Fruit fly (Drosophila melanogaster) whole organism, embryonic: Measurements from ENCODE around the gene CG13113.

Experiments
- Awh ChIP-seq: fragments of 200-800 bp; sonication (Bioruptor generic); IDR thresholded peaks from 2 replicates; pipeline ENCODE4, ENCODE4 v1.3.6; 2022; ENCODE audit warnings: missing biosample characterization, missing genetic modification characterization
- BEAF-32 ChIP-seq: fragments of 200-800 bp; sonication (Bioruptor generic); optimal IDR thresholded peaks from 3 replicates; lab custom pipeline; 2017; ENCODE audit warnings: missing biosample characterization, missing genetic modification characterization, mild to moderate bottlenecking, moderate library complexity, missing genetic modification reagents
- Bgb ChIP-seq: fragments of 200-800 bp; sonication (Bioruptor generic); IDR thresholded peaks from 2 replicates; pipeline ENCODE4 v1.3.6; 2022; ENCODE audit warnings: missing biosample characterization, missing genetic modification characterization; ENCODE audit not compliant: partially characterized antibody
- C15 ChIP-seq: fragments of 200-800 bp; sonication (Bioruptor generic); IDR thresholded peaks from 3 replicates; pipeline ENCODE4 v1.3.6; 2022; ENCODE audit warnings: missing biosample characterization, missing genetic modification characterization
- CG10209 ChIP-seq: fragments of 200-800 bp; sonication (Bioruptor generic); optimal IDR thresholded peaks from 3 replicates; lab custom pipeline; 2017; ENCODE audit warnings: missing biosample characterization, mild to moderate bottlenecking, missing genetic modification characterization, missing genetic modification reagents
- CG10543 ChIP-seq: fragments of 200-800 bp; sonication (Bioruptor generic); optimal IDR thresholded peaks from 3 replicates; lab custom pipeline; 2017; ENCODE audit warnings: missing biosample characterization, mild to moderate bottlenecking, missing genetic modification characterization, moderate library complexity
- CG10654 ChIP-seq: fragments of 200-800 bp; sonication (Bioruptor generic); optimal IDR thresholded peaks from 2 replicates; lab custom pipeline; 2016; ENCODE audit warnings: missing biosample characterization, missing genetic modification characterization
- CG12236 ChIP-seq: fragments of 200-800 bp; sonication (Bioruptor generic); optimal IDR thresholded peaks from 2 replicates; lab custom pipeline; 2016; ENCODE audit warnings: missing biosample characterization, missing genetic modification characterization
- CG12299 ChIP-seq: fragments of 200-800 bp; sonication (Bioruptor generic); optimal IDR thresholded peaks from 2 replicates; lab custom pipeline; 2018; ENCODE audit warnings: missing biosample characterization, mild to moderate bottlenecking, missing genetic modification characterization
- CG1233 ChIP-seq: fragments of 200-800 bp; sonication (Bioruptor generic); optimal IDR thresholded peaks from 4 replicates; lab custom pipeline; 2018; ENCODE audit warnings: missing biosample characterization, mild to moderate bottlenecking, missing genetic modification characterization
- CG13894 ChIP-seq: fragments of 200-800 bp; sonication (Bioruptor generic); optimal IDR thresholded peaks from 3 replicates; lab custom pipeline; 2018; ENCODE audit warnings: missing biosample characterization, mild to moderate bottlenecking, missing genetic modification characterization, moderate library complexity
- CG14050 ChIP-seq: fragments of 200-800 bp; sonication (Bioruptor generic); IDR thresholded peaks from 3 replicates; pipeline ENCODE4 v1.3.6; 2022; ENCODE audit warnings: missing biosample characterization, missing genetic modification characterization
- CG15269 ChIP-seq: fragments of 200-800 bp; sonication (Bioruptor generic); optimal IDR thresholded peaks from 2 replicates; lab custom pipeline; 2018; ENCODE audit warnings: missing biosample characterization, mild to moderate bottlenecking, missing genetic modification characterization, moderate library complexity
- CG18262 ChIP-seq: fragments of 200-800 bp; optimal IDR thresholded peaks from 3 replicates; lab custom pipeline; 2019; ENCODE audit warnings: missing biosample characterization, mild to moderate bottlenecking, missing genetic modification characterization, moderate library complexity
- CG2678 ChIP-seq: fragments of 200-800 bp; sonication (Bioruptor generic); optimal IDR thresholded peaks from 3 replicates; lab custom pipeline; 2019; ENCODE audit warnings: missing biosample characterization, mild to moderate bottlenecking, missing genetic modification characterization, moderate library complexity
- CG3065 ChIP-seq: fragments of 200-800 bp; sonication (Bioruptor generic); optimal IDR thresholded peaks from 2 replicates; lab custom pipeline; 2016; ENCODE audit warnings: missing biosample characterization, missing genetic modification characterization
- CG31441 ChIP-seq: fragments of 200-800 bp; sonication (Bioruptor generic); IDR thresholded peaks from 2 replicates; pipeline ENCODE4 v1.3.6; 2022; ENCODE audit warnings: missing biosample characterization, missing genetic modification characterization
- CG3726 ChIP-seq: fragments of 200-800 bp; sonication (Bioruptor generic); IDR thresholded peaks from 3 replicates; pipeline ENCODE4, ENCODE4 v1.3.6; 2022; ENCODE audit warnings: missing biosample characterization, missing genetic modification characterization
- CG4404 ChIP-seq: fragments of 200-800 bp; sonication (Bioruptor generic); IDR thresholded peaks from 2 replicates; pipeline ENCODE4 v1.3.6; 2022; ENCODE audit warnings: missing biosample characterization, missing genetic modification characterization
- CG5953 ChIP-seq: fragments of 200-800 bp; sonication (Bioruptor generic); IDR thresholded peaks from 2 replicates; pipeline ENCODE4 v1.3.6; 2022; ENCODE audit warnings: missing biosample characterization, missing genetic modification characterization
- CG6175 ChIP-seq: fragments of 200-800 bp; sonication (Bioruptor generic); IDR thresholded peaks from 3 replicates; pipeline ENCODE4 v1.3.6; 2022; ENCODE audit warnings: missing biosample characterization, missing genetic modification characterization
- CG6272 ChIP-seq: fragments of 200-800 bp; sonication (Bioruptor generic); IDR thresholded peaks from 2 replicates; pipeline ENCODE4 v1.3.6; 2022; ENCODE audit warnings: missing biosample characterization, missing genetic modification characterization
- CG6689 ChIP-seq: fragments of 200-800 bp; sonication (Bioruptor generic); IDR thresholded peaks from 2 replicates; pipeline ENCODE4 v1.3.6; 2022; ENCODE audit warnings: missing biosample characterization, missing genetic modification characterization
- CG6854 ChIP-seq: fragments of 200-800 bp; sonication (Bioruptor generic); optimal IDR thresholded peaks from 3 replicates; lab custom pipeline; 2017; ENCODE audit warnings: missing biosample characterization, mild to moderate bottlenecking, missing genetic modification characterization
- CG7372 ChIP-seq: fragments of 200-800 bp; sonication (Bioruptor generic); IDR thresholded peaks from 2 replicates; pipeline ENCODE4 v1.3.6; 2022; ENCODE audit warnings: missing biosample characterization, missing genetic modification characterization
- CG8478 ChIP-seq: fragments of >200 bp; optimal IDR thresholded peaks from 2 replicates; lab custom pipeline; 2018
- CG9932 ChIP-seq: fragments of 200-800 bp; sonication (Bioruptor generic); IDR thresholded peaks from 2 replicates; pipeline ENCODE4 v1.3.6; 2022; ENCODE audit warnings: missing biosample characterization, missing genetic modification characterization
- D19A ChIP-seq: fragments of 200-800 bp; optimal IDR thresholded peaks from 3 replicates; lab custom pipeline; 2019; ENCODE audit warnings: missing biosample characterization, mild to moderate bottlenecking, missing genetic modification characterization, moderate library complexity
- Deaf1 ChIP-seq: fragments of 200-800 bp; optimal IDR thresholded peaks from 3 replicates; lab custom pipeline; 2019; ENCODE audit warnings: missing biosample characterization, mild to moderate bottlenecking, missing genetic modification characterization, moderate library complexity
- Max ChIP-seq: fragments of 200-800 bp; sonication (Bioruptor generic); optimal IDR thresholded peaks from 2 replicates; lab custom pipeline; 2016; ENCODE audit warnings: missing biosample characterization, mild to moderate bottlenecking, missing genetic modification characterization
- Med ChIP-seq: fragments of 200-800 bp; sonication (Bioruptor generic); peaks from one replicate; lab custom pipeline; 2016; ENCODE audit warnings: missing biosample characterization, missing genetic modification characterization, mild to moderate bottlenecking, inconsistent platforms, moderate library complexity
- PHDP ChIP-seq: fragments of 200-800 bp; sonication (Bioruptor generic); optimal IDR thresholded peaks from 3 replicates; lab custom pipeline; 2018; ENCODE audit warnings: missing biosample characterization, mild to moderate bottlenecking, missing genetic modification characterization, moderate library complexity
- Stat92E ChIP-seq, 3 experiments: fragments of >200 bp in 2 of 3; fragments of 200-800 bp in 1 of 3; sonication (Bioruptor generic) in 1 of 3; optimal IDR thresholded peaks; 2 replicates each; lab custom pipeline; 2017 to 2019; ENCODE audit warnings: missing biosample characterization in 3 of 3, missing genetic modification characterization in 3 of 3, mild to moderate bottlenecking in 1 of 3, moderate library complexity in 1 of 3
- ash1 ChIP-seq: fragments of 200-800 bp; sonication (Bioruptor generic); optimal IDR thresholded peaks from 2 replicates; lab custom pipeline; 2018; ENCODE audit warnings: missing biosample characterization, mild to moderate bottlenecking, missing genetic modification characterization
- bigmax ChIP-seq: fragments of 200-800 bp; sonication (Bioruptor generic); optimal IDR thresholded peaks from 2 replicates; lab custom pipeline; 2018; ENCODE audit warnings: missing biosample characterization, mild to moderate bottlenecking, missing genetic modification characterization
- cato ChIP-seq: fragments of 200-800 bp; sonication (Bioruptor generic); optimal IDR thresholded peaks from 2 replicates; lab custom pipeline; 2016; ENCODE audit warnings: missing biosample characterization, missing genetic modification characterization, borderline replicate concordance
- chn ChIP-seq: fragments of 200-800 bp; sonication (Bioruptor generic); optimal IDR thresholded peaks from 2 replicates; lab custom pipeline; 2016; ENCODE audit warnings: missing biosample characterization, missing genetic modification characterization
- crol ChIP-seq: fragments of 200-800 bp; sonication (Bioruptor generic); IDR thresholded peaks from 2 replicates; pipeline ENCODE4 v1.3.6; 2022; ENCODE audit warnings: missing biosample characterization, missing genetic modification characterization
- dpn ChIP-seq, 2 experiments: fragments of 200-800 bp; sonication (Bioruptor generic); optimal IDR thresholded peaks; 3 replicates each; lab custom pipeline; 2016; ENCODE audit warnings: missing biosample characterization in 2 of 2, missing genetic modification characterization in 2 of 2
- eve ChIP-seq, 2 experiments: fragments of >200 bp; optimal IDR thresholded peaks; 2 replicates each; lab custom pipeline; 2017; ENCODE audit warnings: missing biosample characterization in 2 of 2, missing genetic modification characterization in 2 of 2
- hb ChIP-seq: fragments of 200-800 bp; sonication (Bioruptor generic); IDR thresholded peaks from 3 replicates; pipeline ENCODE4 v1.3.6; 2022; ENCODE audit warnings: missing biosample characterization, missing genetic modification characterization; ENCODE audit not compliant: partially characterized antibody
- inv ChIP-seq: fragments of 200-800 bp; sonication (Bioruptor generic); IDR thresholded peaks from 2 replicates; pipeline ENCODE4 v1.3.6; 2022; ENCODE audit warnings: missing biosample characterization, missing genetic modification characterization; ENCODE audit not compliant: partially characterized antibody
- mirr ChIP-seq: fragments of 200-800 bp; sonication (Bioruptor generic); optimal IDR thresholded peaks from 3 replicates; lab custom pipeline; 2018; ENCODE audit warnings: missing biosample characterization, mild to moderate bottlenecking, missing genetic modification characterization
- pros ChIP-seq: fragments of 200-800 bp; sonication (Bioruptor generic); optimal IDR thresholded peaks from 3 replicates; lab custom pipeline; 2019; ENCODE audit warnings: missing biosample characterization, mild to moderate bottlenecking, missing genetic modification characterization, moderate library complexity
- row ChIP-seq: fragments of 200-800 bp; sonication (Bioruptor generic); IDR thresholded peaks from 3 replicates; pipeline ENCODE4 v1.3.6; 2022; ENCODE audit warnings: missing biosample characterization, missing genetic modification characterization
- sisA ChIP-seq: fragments of 200-800 bp; sonication (Bioruptor generic); IDR thresholded peaks from 2 replicates; pipeline ENCODE4 v1.3.6; 2022; ENCODE audit warnings: missing biosample characterization, missing genetic modification characterization
- sob ChIP-seq: fragments of 200-800 bp; sonication (Bioruptor generic); IDR thresholded peaks from 2 replicates; pipeline ENCODE4 v1.3.6; 2022; ENCODE audit warnings: missing biosample characterization, missing genetic modification characterization
- ssp ChIP-seq: fragments of 200-800 bp; sonication (Bioruptor generic); IDR thresholded peaks from 2 replicates; pipeline ENCODE4 v1.3.6; 2022; ENCODE audit warnings: missing biosample characterization, missing genetic modification characterization
- tap ChIP-seq: fragments of 200-800 bp; optimal IDR thresholded peaks from 3 replicates; lab custom pipeline; 2019; ENCODE audit warnings: missing biosample characterization, mild to moderate bottlenecking, missing genetic modification characterization, moderate library complexity
- zfh2 ChIP-seq: fragments of 200-800 bp; sonication (Bioruptor generic); optimal IDR thresholded peaks from 2 replicates; lab custom pipeline; 2016; ENCODE audit warnings: missing biosample characterization, missing genetic modification characterization

CG13113 gene

DNA sequence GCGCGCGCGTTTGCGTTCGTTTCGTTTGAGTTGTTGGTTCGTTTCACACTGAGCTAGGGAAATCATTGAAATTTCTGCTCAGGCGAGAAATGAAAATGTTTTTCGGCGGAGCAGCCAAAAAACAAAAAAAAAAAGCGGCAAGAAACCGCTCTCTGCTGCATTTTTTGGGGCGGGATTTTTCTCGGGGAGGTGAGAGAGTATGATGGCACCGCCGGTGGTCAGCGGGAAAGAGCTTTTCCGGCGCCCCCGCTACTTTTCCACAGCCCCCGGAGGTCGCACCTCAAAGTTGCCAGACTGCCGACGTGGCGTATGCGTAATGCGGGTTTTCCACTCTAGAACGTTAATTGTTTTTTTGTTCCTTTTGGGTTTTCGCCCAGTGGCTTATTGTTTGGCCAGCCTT, 21.4 kb downstream of the CG13113 start, which contains the start of gene CG46468 (continued):
- TF ChIP-seq row (GFP tag; lab: Robert Waterston, UW) (0 out of 3 replicates have a peak, but pooled peaks have one; percentile 17), ssp (no peak), CG14050 (GFP tag; lab: Robert Waterston, UW) (no peak), CG3726 (GFP tag; lab: Robert Waterston, UW) (no peak), CG12299 (tag; lab: Kevin White, UChicago) (no peak), CG7372 (GFP tag; lab: Robert Waterston, UW) (0 out of 2 replicates have a peak, but pooled peaks have one; percentile 9)

DNA sequence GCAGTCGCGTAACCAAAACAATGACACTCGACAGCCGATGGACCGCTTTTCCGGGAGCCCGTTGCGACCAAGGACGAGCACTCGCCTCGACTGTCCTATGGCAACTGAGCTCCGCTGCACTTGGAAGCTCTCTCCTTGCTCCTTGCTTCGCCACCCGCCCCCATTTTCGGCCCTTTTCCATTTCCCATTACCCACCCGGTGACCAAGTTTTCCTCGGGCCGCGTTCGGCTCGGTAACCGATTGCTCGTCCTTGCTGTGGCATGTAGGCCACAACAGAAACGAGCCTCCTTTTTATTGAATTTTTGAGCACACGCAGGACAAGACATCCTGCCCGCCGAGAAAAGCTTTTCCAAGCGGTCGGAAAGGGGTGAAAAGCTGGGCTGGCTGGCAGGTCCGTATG, 22.7 kb downstream of the CG13113 start, which contains the start of gene jp:
Gene jp (minus strand): TSS at position 95 of the 400 bp plus-strand sequence.
- TF ChIP-seq C15 (GFP tag; lab: Robert Waterston, UW) (no peak), CG6272 (GFP tag; lab: Robert Waterston, UW) (no peak), CG5953 (GFP tag; lab: Robert Waterston, UW) (0 out of 2 replicates have a peak, but pooled peaks have one; percentile 23), zfh2 (GFP tag; lab: Kevin White, UChicago) (no peak), chn (GFP tag; lab: Kevin White, UChicago) (no peak), cato (GFP tag; lab: Kevin White, UChicago) (no peak), CG3065 (GFP tag; lab: Kevin White, UChicago) (no peak), inv (GFP tag; lab: Robert Waterston, UW) (no peak), tap (tag; lab: Kevin White, UChicago) (no peak), CG2678 (tag; lab: Kevin White, UChicago) (no peak), CG8478 (lab: Kevin White, UChicago) (no peak), Deaf1 (tag; lab: Kevin White, UChicago) (peak; percentile 96), CG1233 (GFP tag; lab: Kevin White, UChicago) (no peak), CG10654 (GFP tag; lab: Kevin White, UChicago) (no peak), eve (GFP tag; optimal IDR thresholded peaks at IDR 0.05; lab: Kevin White, UChicago) (no peak), CG9932 (0 out of 2 replicates have a peak, but pooled peaks have one; percentile 9), CG4404 (GFP tag; lab: Robert Waterston, UW) (no peak), CG6854 (GFP tag; lab: Kevin White, UChicago) (peak; percentile 3), mirr (GFP tag; lab: Kevin White, UChicago) (no peak), Med (peak; percentile 68), CG15269 (no peak), CG18262 (tag; lab: Kevin White, UChicago) (no peak), CG10209 (GFP tag; lab: Kevin White, UChicago) (no peak), CG12236 (GFP tag; lab: Kevin White, UChicago) (no peak), dpn (GFP tag; optimal IDR thresholded peaks at IDR 0.05; lab: Kevin White, UChicago) (no peak), sob (no peak), bigmax (GFP tag; lab: Kevin White, UChicago) (no peak), Max (no peak), PHDP (no peak), ash1 (GFP tag; lab: Kevin White, UChicago) (no peak), Stat92E (GFP tag; optimal IDR thresholded peaks at IDR 0.05; lab: Kevin White, UChicago) (no peak), hb (GFP tag; lab: Robert Waterston, UW) (no peak), Bgb (GFP tag; lab: Robert Waterston, UW) (0 out of 2 replicates have a peak, but pooled peaks have one; percentile 28), BEAF-32 (GFP tag; lab: Kevin White, UChicago) (no peak), pros (GFP tag; lab: Kevin White, UChicago) (no peak), crol (no peak), D19A (tag; lab: Kevin White, UChicago) (no peak), CG6175 (GFP tag; lab: Robert Waterston, UW) (no peak), sisA (GFP tag; lab: Robert Waterston, UW) (no peak), CG10543 (GFP tag; lab: Kevin White, UChicago) (no peak), CG31441 (GFP tag; lab: Robert Waterston, UW) (no peak), CG6689 (no peak), CG13894 (tag; lab: Kevin White, UChicago) (no peak), Awh (GFP tag; lab: Robert Waterston, UW) (no peak)
